Worm (Caenorhabditis elegans): ENCODE measurements around the gene W02B12.16.

Gene W02B12.16

ce11 chrII:11463899-11464298 is 12.4 kb downstream of the W02B12.16 start:
- peak; percentile 28 for TF ChIP-seq lin-15B (tag; optimal IDR thresholded peaks at IDR 0.05)
- TF ChIP-seq jun-1 (tag; optimal IDR thresholded peaks at IDR 0.05), result no peak
- no peak for TF ChIP-seq nhr-12 (tag; optimal IDR thresholded peaks at IDR 0.05)
- TF ChIP-seq R02D3.7 (tag; optimal IDR thresholded peaks at IDR 0.05), result peak; percentile 81
- TF ChIP-seq elt-3 (tag; optimal IDR thresholded peaks at IDR 0.05), result no peak
- no peak for TF ChIP-seq eor-1 (tag; optimal IDR thresholded peaks at IDR 0.05)
- TF ChIP-seq fkh-2 (tag; optimal IDR thresholded peaks at IDR 0.05), result no peak
- no peak for TF ChIP-seq pqm-1 (tag; optimal IDR thresholded peaks at IDR 0.05)

ce11 chrII:11459883-11460282 is 16.4 kb downstream of the W02B12.16 start:
- TF ChIP-seq nhr-25 (tag; optimal IDR thresholded peaks at IDR 0.05) (no peak), pha-4 (tag; optimal IDR thresholded peaks at IDR 0.05) (no peak), fos-1 (tag; optimal IDR thresholded peaks at IDR 0.05) (no peak), elt-2 (tag; optimal IDR thresholded peaks at IDR 0.05) (peak; percentile 58), pqm-1 (tag; optimal IDR thresholded peaks at IDR 0.05) (peak; percentile 33)

- TF ChIP-seq eor-1 (tag; optimal IDR thresholded peaks at IDR 0.05) (no peak), nhr-25 (tag; optimal IDR thresholded peaks at IDR 0.05) (no peak), nhr-12 (tag; optimal IDR thresholded peaks at IDR 0.05) (no peak), ama-1 (optimal IDR thresholded peaks at IDR 0.05) (peak; percentile 3), ceh-82 (tag; optimal IDR thresholded peaks at IDR 0.05) (no peak), nhr-11 (tag; optimal IDR thresholded peaks at IDR 0.05) (no peak), fos-1 (tag; optimal IDR thresholded peaks at IDR 0.05) (no peak)
These were observed 20.6 kb downstream of the W02B12.16 start for ce11 chrII:11455715-11456114.

ce11 chrII:11455140-11455539 is 21.2 kb downstream of the W02B12.16 start:
- TF ChIP-seq nhr-28 (tag; optimal IDR thresholded peaks at IDR 0.05), result no peak
- no peak for TF ChIP-seq fkh-2 (tag; optimal IDR thresholded peaks at IDR 0.05)

- no peak for TF ChIP-seq nhr-76 (tag; optimal IDR thresholded peaks at IDR 0.05)
- TF ChIP-seq fkh-2 (tag; optimal IDR thresholded peaks at IDR 0.05), result no peak
- TF ChIP-seq sea-2 (GFP tag; optimal IDR thresholded peaks at IDR 0.05), result no peak
These were observed 22.7 kb downstream of the W02B12.16 start for ce11 chrII:11453639-11454038.

- TF ChIP-seq egl-5 (tag; optimal IDR thresholded peaks at IDR 0.05), result peak; percentile 85
- peak; percentile 90 for TF ChIP-seq lin-15B (tag; optimal IDR thresholded peaks at IDR 0.05)
- peak; percentile 95 for TF ChIP-seq lin-39 (tag; optimal IDR thresholded peaks at IDR 0.05)
- TF ChIP-seq tbx-2 (tag; optimal IDR thresholded peaks at IDR 0.05), result peak; percentile 74
- TF ChIP-seq fkh-10 (GFP tag; optimal IDR thresholded peaks at IDR 0.05), result no peak
- peak; percentile 88 for TF ChIP-seq nfya-1 (tag; optimal IDR thresholded peaks at IDR 0.05; ENCODE audit: insufficient read depth)
- peak; percentile 90 for TF ChIP-seq snpc-4 (tag; optimal IDR thresholded peaks at IDR 0.05)
- peak; percentile 68 for TF ChIP-seq sea-2 (GFP tag; optimal IDR thresholded peaks at IDR 0.05)
- peak; percentile 96 for TF ChIP-seq nhr-23 (tag; optimal IDR thresholded peaks at IDR 0.05)
- TF ChIP-seq ceh-28 (tag; optimal IDR thresholded peaks at IDR 0.05), result peak; percentile 87
- peak; percentile 7 for TF ChIP-seq zag-1 (tag; optimal IDR thresholded peaks at IDR 0.05)
- no peak for TF ChIP-seq nhr-67 (tag; optimal IDR thresholded peaks at IDR 0.05)
- TF ChIP-seq nhr-43 (tag; optimal IDR thresholded peaks at IDR 0.05; ENCODE audit: poor library complexity, severe bottlenecking), result peak; percentile 87
- TF ChIP-seq elt-2 (tag; optimal IDR thresholded peaks at IDR 0.05), result peak; percentile 90
- TF ChIP-seq nhr-11 (tag; optimal IDR thresholded peaks at IDR 0.05), result peak; percentile 70
- no peak for TF ChIP-seq unc-39 (tag; optimal IDR thresholded peaks at IDR 0.05)
- peak; percentile 82 for TF ChIP-seq jun-1 (tag; optimal IDR thresholded peaks at IDR 0.05)
- no peak for TF ChIP-seq daf-12 (tag; optimal IDR thresholded peaks at IDR 0.05)
- TF ChIP-seq hmg-11 (tag; optimal IDR thresholded peaks at IDR 0.05), result peak; percentile 80
- no peak for TF ChIP-seq ceh-9 (tag; optimal IDR thresholded peaks at IDR 0.05)
- TF ChIP-seq R02D3.7 (tag; optimal IDR thresholded peaks at IDR 0.05), result peak; percentile 85
- TF ChIP-seq pqm-1 (tag; optimal IDR thresholded peaks at IDR 0.05), result peak; percentile 84
- peak; percentile 50 for TF ChIP-seq ztf-4 (tag; optimal IDR thresholded peaks at IDR 0.05)
- peak; percentile 95 for TF ChIP-seq pha-4 (tag; optimal IDR thresholded peaks at IDR 0.05)
- peak; percentile 87 for TF ChIP-seq nhr-25 (tag; optimal IDR thresholded peaks at IDR 0.05)
- peak; percentile 26 for TF ChIP-seq elt-1 (tag; optimal IDR thresholded peaks at IDR 0.05)
- no peak for TF ChIP-seq fkh-2 (tag; optimal IDR thresholded peaks at IDR 0.05)
- TF ChIP-seq mml-1 (tag; optimal IDR thresholded peaks at IDR 0.05), result no peak
- peak; percentile 45 for TF ChIP-seq skn-1 (tag; optimal IDR thresholded peaks at IDR 0.05)
- peak; percentile 89 for TF ChIP-seq lsy-12 (tag; optimal IDR thresholded peaks at IDR 0.05)
- TF ChIP-seq ceh-82 (tag; optimal IDR thresholded peaks at IDR 0.05), result peak; percentile 28
- no peak for TF ChIP-seq nhr-77 (tag; optimal IDR thresholded peaks at IDR 0.05)
These were observed 23.3 kb downstream of the W02B12.16 start, which contains the start of gene rsp-1 for ce11 chrII:11453025-11453424. TSS of gene rsp-1 (plus strand) at chrII:11453362.
